1 fruit fly cellular context compared by ENCODE assay signal in genomic region chr2L:10339212-10339721, dm6.
A peak's percentile ranks its signal among the peaks of the same experiment; 100 is the strongest.
TF ChIP-seq lines count a peak whose summit lies in the region.

SamDC (plus strand) TSS chr2L:10339457.

TF ChIP-seq in whole organism, embryonic, 481 proteins besides CTCF, POLR2A, EP300 and RAD21 (continued from another document and continues in another):
- TF ChIP-seq Opbp (GFP tag; IDR thresholded peaks at IDR 0.05; lab: Robert Waterston, UW; ENCODE audit: partially characterized antibody) (peak; percentile 83), sim (GFP tag; IDR thresholded peaks at IDR 0.05; lab: Robert Waterston, UW) (no peak), maf-S (GFP tag; optimal IDR thresholded peaks at IDR 0.05; lab: Kevin White, UChicago) (no peak), nau (GFP tag; optimal IDR thresholded peaks at IDR 0.05; lab: Kevin White, UChicago) (no peak), Hand (GFP tag; optimal IDR thresholded peaks at IDR 0.05; lab: Kevin White, UChicago) (no peak), CG14860 (GFP tag; IDR thresholded peaks at IDR 0.05; lab: Robert Waterston, UW; ENCODE audit: partially characterized antibody) (peak; percentile 61), ham (GFP tag; IDR thresholded peaks at IDR 0.05; lab: Robert Waterston, UW) (no peak), Dip3 (GFP tag; optimal IDR thresholded peaks at IDR 0.05; lab: Kevin White, UChicago) (peak; percentile 24), CG8924 (tag; optimal IDR thresholded peaks at IDR 0.05; lab: Kevin White, UChicago) (peak; percentile 63), CG6254 (GFP tag; optimal IDR thresholded peaks at IDR 0.05; lab: Kevin White, UChicago) (no peak), Dip2 (GFP tag; IDR thresholded peaks at IDR 0.05; lab: Robert Waterston, UW) (no peak), yki (optimal IDR thresholded peaks at IDR 0.05; lab: Kevin White, UChicago) (no peak), nerfin-2 (GFP tag; IDR thresholded peaks at IDR 0.05; lab: Robert Waterston, UW; ENCODE audit: partially characterized antibody) (peak; percentile 59; the same call in 1 of the 2 replicates), Lhr (GFP tag; optimal IDR thresholded peaks at IDR 0.05; lab: Kevin White, UChicago) (peak; percentile 79), CG10959 (GFP tag; IDR thresholded peaks at IDR 0.05; lab: Robert Waterston, UW) (no peak), Hr51 (GFP tag; optimal IDR thresholded peaks at IDR 0.05; lab: Kevin White, UChicago) (peak; percentile 40 to 60), jigr1 (GFP tag; IDR thresholded peaks at IDR 0.05; lab: Robert Waterston, UW) (no peak; the same call in 2 of the 3 replicates), CG31365 (tag; optimal IDR thresholded peaks at IDR 0.05; lab: Kevin White, UChicago) (no peak), fu2 (GFP tag; optimal IDR thresholded peaks at IDR 0.05; lab: Kevin White, UChicago) (no peak), CG15696 (tag; optimal IDR thresholded peaks at IDR 0.05; lab: Kevin White, UChicago) (peak; percentile 23), CG10654 (GFP tag; optimal IDR thresholded peaks at IDR 0.05; lab: Kevin White, UChicago) (peak; percentile 14), CG1529 (GFP tag; optimal IDR thresholded peaks at IDR 0.05; lab: Kevin White, UChicago) (no peak), HLH54F (GFP tag; optimal IDR thresholded peaks at IDR 0.05; lab: Kevin White, UChicago) (peak; percentile 23), nmo (GFP tag; optimal IDR thresholded peaks at IDR 0.05; lab: Kevin White, UChicago) (peak; percentile 46), gfzf (GFP tag; optimal IDR thresholded peaks at IDR 0.05; lab: Kevin White, UChicago) (peak; percentile 35), Eip74EF (GFP tag; optimal IDR thresholded peaks at IDR 0.05; lab: Kevin White, UChicago) (peak in 1 of 2 experiments; percentile 94), CG10321 (GFP tag; IDR thresholded peaks at IDR 0.05; lab: Robert Waterston, UW) (no peak), CG10147 (GFP tag; optimal IDR thresholded peaks at IDR 0.05; lab: Kevin White, UChicago) (no peak), CG12219 (GFP tag; optimal IDR thresholded peaks at IDR 0.05; lab: Kevin White, UChicago) (no peak), Ptx1 (GFP tag; IDR thresholded peaks at IDR 0.05; lab: Robert Waterston, UW) (peak; percentile 44), p53 (GFP tag; optimal IDR thresholded peaks at IDR 0.05; lab: Kevin White, UChicago) (no peak), CG8944 (GFP tag; optimal IDR thresholded peaks at IDR 0.05; lab: Kevin White, UChicago) (peak; percentile 17), Sry-β (GFP tag; optimal IDR thresholded peaks at IDR 0.05; lab: Kevin White, UChicago) (no peak), CG34376 (GFP tag; optimal IDR thresholded peaks at IDR 0.05; lab: Kevin White, UChicago) (peak; percentile 71), CG11723 (GFP tag; optimal IDR thresholded peaks at IDR 0.05; lab: Kevin White, UChicago) (peak; percentile 1), CG14441 (GFP tag; IDR thresholded peaks at IDR 0.05; lab: Robert Waterston, UW) (peak; percentile 5; the same call in 1 of the 2 replicates), pnt (GFP tag; optimal IDR thresholded peaks at IDR 0.05; lab: Kevin White, UChicago) (peak; percentile 2), sug (tag; optimal IDR thresholded peaks at IDR 0.05; lab: Kevin White, UChicago) (peak; percentile 48), chn (GFP tag; optimal IDR thresholded peaks at IDR 0.05; lab: Kevin White, UChicago) (peak; percentile 10), grau (tag; optimal IDR thresholded peaks at IDR 0.05; lab: Kevin White, UChicago) (peak; percentile 62), E2f1 (GFP tag; IDR thresholded peaks at IDR 0.05; lab: Robert Waterston, UW) (no peak), CG3847 (GFP tag; IDR thresholded peaks at IDR 0.05; lab: Robert Waterston, UW) (no peak; the same call in none of the 2 replicates), Dbx (GFP tag; IDR thresholded peaks at IDR 0.05; lab: Robert Waterston, UW) (peak; percentile 73; the same call in 2 of the 3 replicates), zfh2 (GFP tag; optimal IDR thresholded peaks at IDR 0.05; lab: Kevin White, UChicago) (peak; percentile 27), HLH3B (GFP tag; IDR thresholded peaks at IDR 0.05; lab: Robert Waterston, UW) (peak; percentile 52; the same call in 1 of the 2 replicates), CG34422 (GFP tag; IDR thresholded peaks at IDR 0.05; lab: Robert Waterston, UW) (peak; percentile 72; the same call in 2 of the 3 replicates), pros (GFP tag; optimal IDR thresholded peaks at IDR 0.05; lab: Kevin White, UChicago) (peak; percentile 14), CG12155 (GFP tag; optimal IDR thresholded peaks at IDR 0.05; lab: Kevin White, UChicago) (peak; percentile 27), mld (GFP tag; IDR thresholded peaks at IDR 0.05; lab: Robert Waterston, UW; ENCODE audit: partially characterized antibody) (peak; percentile 85), Spps (tag; optimal IDR thresholded peaks at IDR 0.05; lab: Kevin White, UChicago) (no peak), gt (GFP tag; IDR thresholded peaks at IDR 0.05; lab: Robert Waterston, UW) (no peak), CG18262 (tag; optimal IDR thresholded peaks at IDR 0.05; lab: Kevin White, UChicago) (no peak), CG43689 (GFP tag; IDR thresholded peaks at IDR 0.05; lab: Robert Waterston, UW) (no peak), NC2α (GFP tag; optimal IDR thresholded peaks at IDR 0.05; lab: Kevin White, UChicago) (peak; percentile 26), CG12299 (tag; optimal IDR thresholded peaks at IDR 0.05; lab: Kevin White, UChicago) (no peak), gsb-n (tag; optimal IDR thresholded peaks at IDR 0.05; lab: Kevin White, UChicago) (peak; percentile 24), caup (GFP tag; optimal IDR thresholded peaks at IDR 0.05; lab: Kevin White, UChicago; ENCODE audit: severe bottlenecking) (peak; percentile 45), her (GFP tag; optimal IDR thresholded peaks at IDR 0.05; lab: Kevin White, UChicago) (peak; percentile 39), unpg (GFP tag; optimal IDR thresholded peaks at IDR 0.05; lab: Kevin White, UChicago) (peak; percentile 57), Ada2b (GFP tag; IDR thresholded peaks at IDR 0.05; lab: Robert Waterston, UW) (peak; percentile 63), Rx (GFP tag; IDR thresholded peaks at IDR 0.05; lab: Robert Waterston, UW) (no peak), ATbp (GFP tag; optimal IDR thresholded peaks at IDR 0.05; lab: Kevin White, UChicago) (no peak), CG9797 (GFP tag; optimal IDR thresholded peaks at IDR 0.05; lab: Kevin White, UChicago) (peak; percentile 44), CG6791 (GFP tag; IDR thresholded peaks at IDR 0.05; lab: Robert Waterston, UW; ENCODE audit: partially characterized antibody) (peak; percentile 87), ranshi (GFP tag; IDR thresholded peaks at IDR 0.05; lab: Robert Waterston, UW) (no peak), kay (GFP tag; optimal IDR thresholded peaks at IDR 0.05; lab: Kevin White, UChicago) (no peak), CG15011 (GFP tag; optimal IDR thresholded peaks at IDR 0.05; lab: Kevin White, UChicago) (no peak), CG8388 (GFP tag; optimal IDR thresholded peaks at IDR 0.05; lab: Kevin White, UChicago) (peak; percentile 99), sd (tag; optimal IDR thresholded peaks at IDR 0.05; lab: Kevin White, UChicago) (peak; percentile 27), Vsx1 (GFP tag; optimal IDR thresholded peaks at IDR 0.05; lab: Kevin White, UChicago) (no peak), CG2199 (GFP tag; IDR thresholded peaks at IDR 0.05; lab: Robert Waterston, UW) (peak; percentile 67; the same call in 2 of the 3 replicates), gcm (GFP tag; optimal IDR thresholded peaks at IDR 0.05; lab: Kevin White, UChicago) (no peak), Side (GFP tag; optimal IDR thresholded peaks at IDR 0.05; lab: Kevin White, UChicago) (peak; percentile 47), Bteb2 (GFP tag; optimal IDR thresholded peaks at IDR 0.05; lab: Kevin White, UChicago) (no peak), CG18011 (GFP tag; optimal IDR thresholded peaks at IDR 0.05; lab: Kevin White, UChicago) (no peak), CG8281 (tag; optimal IDR thresholded peaks at IDR 0.05; lab: Kevin White, UChicago) (no peak), CG31224 (GFP tag; IDR thresholded peaks at IDR 0.05; lab: Robert Waterston, UW) (no peak), Lpt (GFP tag; optimal IDR thresholded peaks at IDR 0.05; lab: Kevin White, UChicago) (no peak), Pdp1 (GFP tag; optimal IDR thresholded peaks at IDR 0.05; lab: Kevin White, UChicago) (peak; percentile 2 to 82), gce (GFP tag; IDR thresholded peaks at IDR 0.05; lab: Robert Waterston, UW) (no peak), row (GFP tag; IDR thresholded peaks at IDR 0.05; lab: Robert Waterston, UW) (peak; percentile 90), zf30C (GFP tag; optimal IDR thresholded peaks at IDR 0.05; lab: Kevin White, UChicago) (no peak), sisA (GFP tag; IDR thresholded peaks at IDR 0.05; lab: Robert Waterston, UW) (no peak), CG2129 (GFP tag; IDR thresholded peaks at IDR 0.05; lab: Robert Waterston, UW; ENCODE audit: partially characterized antibody) (peak; percentile 57; the same call in 1 of the 2 replicates), CG11093 (GFP tag; IDR thresholded peaks at IDR 0.05; lab: Robert Waterston, UW) (no peak), CG7963 (GFP tag; IDR thresholded peaks at IDR 0.05; lab: Robert Waterston, UW; ENCODE audit: partially characterized antibody) (peak; percentile 76), HHEX (GFP tag; optimal IDR thresholded peaks at IDR 0.05; lab: Kevin White, UChicago) (peak; percentile 48), CG4328 (GFP tag; optimal IDR thresholded peaks at IDR 0.05; lab: Kevin White, UChicago) (no peak), br (optimal IDR thresholded peaks at IDR 0.05; lab: Kevin White, UChicago) (no peak), ttk (GFP tag; IDR thresholded peaks at IDR 0.05; lab: Robert Waterston, UW) (no peak; the same call in 1 of the 2 replicates), CG11247 (GFP tag; IDR thresholded peaks at IDR 0.05; lab: Robert Waterston, UW) (no peak), cad (GFP tag; optimal IDR thresholded peaks at IDR 0.05; lab: Kevin White, UChicago) (no peak), CG15269 (tag; optimal IDR thresholded peaks at IDR 0.05; lab: Kevin White, UChicago) (peak; percentile 72), Antp (GFP tag; optimal IDR thresholded peaks at IDR 0.05; lab: Kevin White, UChicago) (peak; percentile 43), bsh (GFP tag; optimal IDR thresholded peaks at IDR 0.05; lab: Kevin White, UChicago) (peak in 1 of 2 experiments; percentile 49), lilli (GFP tag; optimal IDR thresholded peaks at IDR 0.05; lab: Kevin White, UChicago) (peak; percentile 52), lbe (GFP tag; optimal IDR thresholded peaks at IDR 0.05; lab: Kevin White, UChicago) (peak; percentile 13), aop (GFP tag; IDR thresholded peaks at IDR 0.05; lab: Robert Waterston, UW) (no peak), crol (GFP tag; IDR thresholded peaks at IDR 0.05; lab: Robert Waterston, UW) (no peak), CG9727 (GFP tag; optimal IDR thresholded peaks at IDR 0.05; lab: Kevin White, UChicago) (no peak), twi (tag; optimal IDR thresholded peaks at IDR 0.05; lab: Kevin White, UChicago) (peak; percentile 17), Drgx (GFP tag; IDR thresholded peaks at IDR 0.05; lab: Robert Waterston, UW) (no peak; the same call in 1 of the 2 replicates), Scr (GFP tag; IDR thresholded peaks at IDR 0.05; lab: Robert Waterston, UW; ENCODE audit: partially characterized antibody) (peak; percentile 85), CG9876 (GFP tag; optimal IDR thresholded peaks at IDR 0.05; lab: Kevin White, UChicago) (no peak), usp (GFP tag; optimal IDR thresholded peaks at IDR 0.05; lab: Kevin White, UChicago) (no peak), tin (GFP tag; optimal IDR thresholded peaks at IDR 0.05; lab: Kevin White, UChicago) (peak; percentile 13), Doc2 (GFP tag; IDR thresholded peaks at IDR 0.05; lab: Robert Waterston, UW) (no peak), Chrac-16 (GFP tag; optimal IDR thresholded peaks at IDR 0.05; lab: Kevin White, UChicago) (no peak), CG7786 (GFP tag; optimal IDR thresholded peaks at IDR 0.05; lab: Kevin White, UChicago) (peak; percentile 16), CG10267 (tag; optimal IDR thresholded peaks at IDR 0.05; lab: Kevin White, UChicago) (peak; percentile 58), CG16815 (GFP tag; optimal IDR thresholded peaks at IDR 0.05; lab: Kevin White, UChicago) (peak; percentile 7), dimm (GFP tag; IDR thresholded peaks at IDR 0.05; lab: Robert Waterston, UW) (no peak), CG8765 (GFP tag; IDR thresholded peaks at IDR 0.05; lab: Robert Waterston, UW) (no peak), CG10565 (GFP tag; optimal IDR thresholded peaks at IDR 0.05; lab: Kevin White, UChicago) (no peak), Dref (GFP tag; IDR thresholded peaks at IDR 0.05; lab: Robert Waterston, UW) (peak; percentile 91), CG2889 (GFP tag; IDR thresholded peaks at IDR 0.05; lab: Robert Waterston, UW) (no peak), CG12659 (GFP tag; optimal IDR thresholded peaks at IDR 0.05; lab: Kevin White, UChicago) (peak; percentile 74), amos (GFP tag; IDR thresholded peaks at IDR 0.05; lab: Robert Waterston, UW; ENCODE audit: partially characterized antibody) (peak; percentile 88; the same call in 1 of the 2 replicates), CG8359 (GFP tag; optimal IDR thresholded peaks at IDR 0.05; lab: Kevin White, UChicago; ENCODE audit: borderline replicate concordance) (no peak), CG6683 (GFP tag; optimal IDR thresholded peaks at IDR 0.05; lab: Kevin White, UChicago) (no peak), fd96Cb (tag; optimal IDR thresholded peaks at IDR 0.05; lab: Kevin White, UChicago) (peak; percentile 26), Jarid2 (GFP tag; optimal IDR thresholded peaks at IDR 0.05; lab: Kevin White, UChicago) (no peak), CG13624 (GFP tag; optimal IDR thresholded peaks at IDR 0.05; lab: Kevin White, UChicago) (peak; percentile 7), CG15479 (GFP tag; optimal IDR thresholded peaks at IDR 0.05; lab: Kevin White, UChicago) (no peak), Stat92E (GFP tag; optimal IDR thresholded peaks at IDR 0.05; lab: Kevin White, UChicago) (peak in 2 of 3 experiments; percentile 12 to 85), al (GFP tag; IDR thresholded peaks at IDR 0.05; lab: Robert Waterston, UW) (0 out of 2 replicates have a peak, but pooled peaks have one; percentile 21), Optix (GFP tag; IDR thresholded peaks at IDR 0.05; lab: Robert Waterston, UW) (no peak), pum (GFP tag; optimal IDR thresholded peaks at IDR 0.05; lab: Kevin White, UChicago) (no peak), NK7.1 (GFP tag; optimal IDR thresholded peaks at IDR 0.05; lab: Kevin White, UChicago) (peak; percentile 27), lov (optimal IDR thresholded peaks at IDR 0.05; lab: Kevin White, UChicago) (no peak), lov (GFP tag; IDR thresholded peaks at IDR 0.05; lab: Robert Waterston, UW) (no peak), CG17359 (tag; optimal IDR thresholded peaks at IDR 0.05; lab: Kevin White, UChicago) (peak; percentile 23)
